Fruit fly (Drosophila melanogaster): ENCODE data around the gene CG9813.

DNA sequence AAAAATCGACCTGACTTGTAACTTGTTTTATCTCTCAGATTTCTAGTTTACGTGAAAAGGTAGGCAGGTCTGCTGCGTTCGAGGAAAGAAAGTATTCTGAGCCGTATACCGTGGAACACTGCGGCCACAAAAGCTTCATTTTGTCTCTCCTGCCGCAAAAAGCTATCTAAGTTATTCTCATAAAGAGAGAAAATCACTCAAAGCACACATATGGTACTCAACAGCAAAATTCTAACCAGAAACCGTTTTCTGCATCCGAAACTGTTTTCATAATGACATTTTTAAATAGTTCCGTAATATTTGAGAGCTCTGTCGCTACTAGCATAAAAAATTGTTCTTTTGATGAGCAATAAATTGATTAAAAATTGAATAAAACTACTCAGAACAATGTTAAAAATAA lies at the start of gene CG9813, which contains the start of gene CG8870:
- TF ChIP-seq ttk (optimal IDR thresholded peaks at IDR 0.05) (no peak), Myc (optimal IDR thresholded peaks at IDR 0.05) (no peak)
